Worm (Caenorhabditis elegans): ENCODE measurements around the gene fbxc-58.

The fbxc-58 gene

DNA sequence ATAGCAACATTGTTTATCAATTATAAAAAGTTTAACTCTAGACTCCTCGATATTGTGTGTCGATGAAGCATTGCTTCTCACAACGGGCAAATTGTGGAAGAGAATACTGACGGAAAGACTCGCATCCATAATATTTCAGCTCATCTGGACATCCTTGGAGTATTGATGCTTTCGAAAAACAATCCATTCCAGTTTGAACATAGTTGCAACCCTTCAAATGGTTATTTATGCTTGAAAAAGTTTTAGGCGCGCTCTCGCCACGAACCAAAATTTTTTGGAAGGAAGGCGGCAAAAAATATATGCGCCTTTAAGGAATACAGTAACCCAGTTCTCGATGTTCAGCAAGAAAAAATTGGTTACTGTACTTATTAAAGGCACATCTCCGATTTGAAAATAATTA is 48.8 kb upstream of the fbxc-58 start (continued):
- no peak for TF ChIP-seq fkh-3 (tag; optimal IDR thresholded peaks at IDR 0.05)
- no peak for TF ChIP-seq zfh-2 (GFP tag; conservative IDR thresholded peaks at IDR 0.05)
- TF ChIP-seq ztf-28 (GFP tag; IDR thresholded peaks at IDR 0.05), result no peak
- no peak for TF ChIP-seq bed-1 (GFP tag; IDR thresholded peaks at IDR 0.05)
- peak; percentile 38 for TF ChIP-seq lsl-1 (GFP tag; optimal IDR thresholded peaks at IDR 0.05)
- TF ChIP-seq F39B2.1 (GFP tag; IDR thresholded peaks at IDR 0.05), result no peak
- TF ChIP-seq ets-4 (GFP tag; optimal IDR thresholded peaks at IDR 0.05), result no peak
- no peak for TF ChIP-seq F49E8.2 (tag; optimal IDR thresholded peaks at IDR 0.05; ENCODE audit: insufficient read depth)
- TF ChIP-seq Y53G8AR.9 (GFP tag; conservative IDR thresholded peaks at IDR 0.05), result 0 out of 2 replicates have a peak, but pooled peaks have one; percentile 6
- no peak for TF ChIP-seq T07F8.4 (tag; optimal IDR thresholded peaks at IDR 0.05)
- TF ChIP-seq mxl-1 (tag; optimal IDR thresholded peaks at IDR 0.05), result no peak
- TF ChIP-seq ZK185.1 (tag; optimal IDR thresholded peaks at IDR 0.05; ENCODE audit: poor library complexity, severe bottlenecking), result no peak
- TF ChIP-seq snpc-3.4 (tag; optimal IDR thresholded peaks at IDR 0.05), result no peak
- TF ChIP-seq nfya-1 (tag; optimal IDR thresholded peaks at IDR 0.05; ENCODE audit: borderline replicate concordance, insufficient read depth), result no peak
- TF ChIP-seq nfyb-1 (GFP tag; IDR thresholded peaks at IDR 0.05), result 0 out of 2 replicates have a peak, but pooled peaks have one; percentile 41
- TF ChIP-seq akir-1 (GFP tag; optimal IDR thresholded peaks at IDR 0.05), result no peak
- TF ChIP-seq madf-6 (GFP tag; IDR thresholded peaks at IDR 0.05), result no peak

ce11 chrIV:9323989-9324506 is 47.3 kb upstream of the fbxc-58 start, which contains the start of the genes nspg-11 and F49C12.15:
Gene nspg-11, minus strand, starts transcription at chrIV:9324089.
Gene F49C12.15, plus strand, starts transcription at chrIV:9324456.
- TF ChIP-seq dpff-1 (tag; optimal IDR thresholded peaks at IDR 0.05), result no peak

DNA sequence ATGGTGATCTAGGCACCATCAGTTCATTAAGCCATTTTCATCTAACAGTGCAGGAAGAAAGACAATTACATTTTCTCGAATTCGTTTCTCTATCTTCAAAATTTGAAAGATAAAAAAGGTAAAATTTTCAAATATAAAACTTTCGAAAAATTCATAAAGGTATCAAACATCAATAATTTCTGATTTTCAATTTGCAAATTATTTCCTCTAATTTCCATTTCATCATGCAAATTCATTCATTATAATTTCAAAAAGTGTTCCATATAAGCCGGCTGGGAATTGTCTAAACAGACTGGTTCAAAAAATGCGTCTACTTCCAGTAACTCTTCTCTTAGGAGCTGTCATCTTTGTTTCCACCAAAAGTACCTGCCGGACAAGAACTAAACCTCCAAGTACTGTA is 43.6 kb upstream of the fbxc-58 start, which contains the start of gene clec-183:
TSS of gene clec-183 (plus strand) at position 301 of the 400 bp plus-strand sequence.
- TF ChIP-seq nhr-179 (tag; optimal IDR thresholded peaks at IDR 0.05) (no peak), hrde-1 (tag; optimal IDR thresholded peaks at IDR 0.05; ENCODE audit: borderline replicate concordance) (no peak), dox-1 (GFP tag; IDR thresholded peaks at IDR 0.05) (no peak), madf-6 (GFP tag; IDR thresholded peaks at IDR 0.05) (no peak), Y53G8AR.9 (GFP tag; conservative IDR thresholded peaks at IDR 0.05) (no peak), ceh-91 (GFP tag; IDR thresholded peaks at IDR 0.05) (no peak), attf-5 (GFP tag; optimal IDR thresholded peaks at IDR 0.05) (no peak), dpff-1 (tag; optimal IDR thresholded peaks at IDR 0.05) (no peak), lag-1 (GFP tag; IDR thresholded peaks at IDR 0.05) (no peak), madf-10 (tag; optimal IDR thresholded peaks at IDR 0.05) (no peak), ztf-25 (GFP tag; IDR thresholded peaks at IDR 0.05) (no peak), mes-4 (tag; optimal IDR thresholded peaks at IDR 0.05) (no peak), hsf-1 (GFP tag; IDR thresholded peaks at IDR 0.05) (no peak), atf-7 (tag; optimal IDR thresholded peaks at IDR 0.05) (no peak), B0035.1 (tag; optimal IDR thresholded peaks at IDR 0.05) (no peak), ceh-27 (GFP tag; optimal IDR thresholded peaks at IDR 0.05) (no peak), cebp-1 (GFP tag; IDR thresholded peaks at IDR 0.05) (no peak), cebp-1 (tag; optimal IDR thresholded peaks at IDR 0.05) (no peak), athp-1 (tag; optimal IDR thresholded peaks at IDR 0.05) (no peak), F23B12.7 (tag; optimal IDR thresholded peaks at IDR 0.05; ENCODE audit: insufficient read depth) (no peak)

All from whole organism, young adult.